Worm (Caenorhabditis elegans) whole organism, young adult: ENCODE measurements around the gene W07G1.1.

ENCODE experiments used
- F22D6.2 ChIP-seq: sonication (generic microtip); optimal IDR thresholded peaks from 2 replicates; lab custom pipeline; 2016; ENCODE audit warnings: mild to moderate bottlenecking, missing genetic modification characterization, missing compliant biosample characterization
- F49E8.2 ChIP-seq: sonication (generic microtip); optimal IDR thresholded peaks from 3 replicates; lab custom pipeline; 2017; ENCODE audit warnings: missing genetic modification characterization, mild to moderate bottlenecking, missing compliant biosample characterization, antibody characterized with exemption, moderate library complexity; ENCODE audit not compliant: insufficient read depth
- K12H6.12 ChIP-seq: fragments of 200-800 bp; sonication (Bioruptor generic); optimal IDR thresholded peaks from 2 replicates; lab custom pipeline; 2018; ENCODE audit warnings: mild to moderate bottlenecking, missing genetic modification characterization, missing compliant biosample characterization
- ama-1 ChIP-seq, 3 experiments: fragments of 150-350 bp in 1 of 3; sonication (generic microtip) in 2 of 3; optimal IDR thresholded peaks; 2 replicates each; lab custom pipeline; 2014 to 2018; ENCODE audit warnings: missing biosample characterization in 2 of 3, missing genetic modification characterization in 2 of 3, missing genetic modification reagents in 2 of 3
- ceh-79 ChIP-seq: sonication (generic microtip); optimal IDR thresholded peaks from 2 replicates; lab custom pipeline; 2017; ENCODE audit warnings: mild to moderate bottlenecking, missing genetic modification characterization, missing compliant biosample characterization
- nfya-1 ChIP-seq: sonication (generic microtip); optimal IDR thresholded peaks from 2 replicates; lab custom pipeline; 2017; ENCODE audit warnings: antibody characterized with exemption, missing compliant biosample characterization, missing genetic modification characterization, borderline replicate concordance; ENCODE audit not compliant: insufficient read depth
- nhr-120 ChIP-seq: fragments of 200-800 bp; sonication (Bioruptor generic); IDR thresholded peaks from 2 replicates; pipeline ENCODE4 v1.3.6; 2022; ENCODE audit warnings: missing genetic modification characterization, missing compliant biosample characterization
- sea-2 ChIP-seq: fragments of 200-800 bp; sonication (Bioruptor generic); IDR thresholded peaks from 2 replicates; pipeline ENCODE4 v1.3.6; 2022; ENCODE audit warnings: missing genetic modification characterization, missing compliant biosample characterization
- snpc-4 ChIP-seq, 5 experiments: fragments of 150-350 bp in 1 of 5; sonication (generic microtip) in 4 of 5; optimal IDR thresholded peaks; 2 replicates each; lab custom pipeline; 2014 to 2018; ENCODE audit warnings: missing genetic modification characterization in 5 of 5, missing biosample characterization in 3 of 5, antibody characterized with exemption in 2 of 5, mild to moderate bottlenecking in 2 of 5, missing compliant biosample characterization in 2 of 5, missing genotype in 2 of 5, moderate library complexity in 2 of 5, missing genetic modification reagents in 1 of 5
- unc-62 ChIP-seq: fragments of 150-350 bp; optimal IDR thresholded peaks from 2 replicates; lab custom pipeline; 2014; ENCODE audit warnings: missing biosample characterization, missing genetic modification reagents, missing genetic modification characterization
- zfh-2 ChIP-seq: fragments of 200-800 bp; sonication (Bioruptor generic); conservative IDR thresholded peaks from 2 replicates; pipeline ENCODE4 v1.3.6; 2022; ENCODE audit warnings: missing genetic modification reagents, missing genetic modification characterization, missing compliant biosample characterization
- ztf-22 ChIP-seq: fragments of 200-800 bp; sonication (Bioruptor generic); optimal IDR thresholded peaks from 2 replicates; lab custom pipeline; 2018; ENCODE audit warnings: mild to moderate bottlenecking, missing genetic modification characterization, moderate library complexity, missing compliant biosample characterization

DNA sequence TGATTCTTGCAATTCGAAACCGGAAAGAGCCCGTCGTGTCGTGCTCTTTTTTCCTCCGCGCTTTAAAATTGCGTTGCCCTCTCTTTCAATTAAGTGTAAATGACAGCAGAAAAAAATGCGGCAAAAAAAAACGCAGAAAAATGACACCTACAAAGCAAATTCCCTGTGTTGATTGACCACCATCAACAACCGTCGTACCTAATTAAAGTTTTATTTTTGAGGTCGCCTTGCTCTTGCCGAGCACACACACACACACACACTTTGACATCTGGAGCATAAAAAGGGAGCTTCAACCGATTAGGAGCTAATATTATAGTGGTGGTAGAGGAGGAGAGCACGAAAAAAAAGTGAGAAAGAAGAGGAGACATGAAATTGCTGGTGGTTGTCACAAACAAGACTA is 3.5 kb downstream of the W07G1.1 start:
- TF ChIP-seq zfh-2 (GFP tag; lab: Robert Waterston, UW) (no peak), sea-2 (GFP tag; lab: Robert Waterston, UW) (no peak), nfya-1 (tag; lab: Kevin White, UChicago) (no peak), nhr-120 (GFP tag; lab: Robert Waterston, UW) (no peak), ztf-22 (GFP tag; lab: Kevin White, UChicago) (no peak), unc-62 (GFP tag; lab: Kevin White, UChicago) (no peak), K12H6.12 (tag; lab: Kevin White, UChicago) (no peak), ceh-79 (tag; lab: Kevin White, UChicago) (no peak), F49E8.2 (tag; lab: Kevin White, UChicago) (no peak), ama-1 (optimal IDR thresholded peaks at IDR 0.05; lab: Kevin White, UChicago) (no peak), ama-1 (GFP tag; optimal IDR thresholded peaks at IDR 0.05; lab: Kevin White, UChicago) (no peak), F22D6.2 (tag; lab: Kevin White, UChicago) (no peak), snpc-4 (GFP tag; optimal IDR thresholded peaks at IDR 0.05; lab: Kevin White, UChicago) (no peak), snpc-4 (tag; optimal IDR thresholded peaks at IDR 0.05; lab: Kevin White, UChicago) (no peak)
